Fruit fly (Drosophila melanogaster) S2 (cell line): ENCODE data around the gene Vta1.

ENCODE experiments used
- CG8478 ChIP-seq: fragments of >200 bp; optimal IDR thresholded peaks from 2 replicates; lab custom pipeline; 2018
- CTCF ChIP-seq, 2 experiments: fragments of >200 bp; optimal IDR thresholded peaks; 2 replicates each; lab custom pipeline; 2018

DNA sequence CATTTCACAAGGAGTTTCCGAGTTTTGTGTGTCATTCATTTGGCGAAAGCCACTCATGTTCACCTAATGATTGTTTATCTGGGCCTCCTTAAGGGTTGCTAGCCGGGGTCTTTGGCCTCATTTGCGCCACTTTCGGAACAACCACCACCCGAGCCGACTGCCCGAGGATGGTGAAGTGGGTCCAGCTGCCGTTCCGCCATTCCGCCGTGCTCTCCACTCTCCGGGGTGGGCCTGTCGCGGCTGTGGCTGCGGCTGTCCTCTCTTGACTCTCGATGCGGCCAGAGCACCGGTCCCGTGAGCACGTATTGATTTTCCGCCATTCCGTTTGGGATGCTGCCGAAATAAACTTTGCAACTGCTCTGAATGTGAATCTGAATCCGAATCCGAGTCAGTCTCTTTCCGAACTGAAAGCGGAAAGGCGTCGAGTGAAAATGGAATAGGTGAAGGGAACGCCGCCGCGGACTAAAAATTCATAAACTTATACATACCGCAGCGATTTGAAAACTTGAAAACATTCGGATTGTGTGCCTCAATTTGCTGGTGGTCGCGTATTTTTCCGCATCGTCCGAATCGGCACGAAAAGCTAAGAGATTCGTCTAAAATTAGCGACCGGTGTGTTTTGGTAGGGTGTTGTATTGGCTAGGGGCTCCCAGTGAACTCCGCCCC, 3.9 kb downstream of the Vta1 start, which contains the start of gene CG13920:
- TF ChIP-seq CG8478 (lab: Kevin White, UChicago) = no peak
- no peak for TF ChIP-seq CTCF (optimal IDR thresholded peaks at IDR 0.05; lab: Kevin White, UChicago)
